Fruit fly (Drosophila melanogaster) whole organism, wandering third instar larva: Measurements from ENCODE around the gene Spn88Eb.

Experiments
- Abd-B ChIP-seq: fragments of >200 bp; optimal IDR thresholded peaks from 2 replicates; lab custom pipeline; 2017; ENCODE audit warnings: missing biosample characterization, missing genetic modification characterization
- CG32264 ChIP-seq: fragments of 200-800 bp; sonication (Bioruptor generic); optimal IDR thresholded peaks from 2 replicates; lab custom pipeline; 2016; ENCODE audit warnings: missing biosample characterization, missing genetic modification characterization
- CG9705 ChIP-seq: fragments of 200-800 bp; sonication (Bioruptor generic); optimal IDR thresholded peaks from 2 replicates; lab custom pipeline; 2018; ENCODE audit warnings: missing biosample characterization, mild to moderate bottlenecking, missing genetic modification characterization
- CrebA ChIP-seq: fragments of 200-800 bp; sonication (Bioruptor generic); optimal IDR thresholded peaks from 2 replicates; lab custom pipeline; 2016; ENCODE audit warnings: missing biosample characterization, mild to moderate bottlenecking, missing genetic modification characterization, borderline replicate concordance
- Dfd ChIP-seq: fragments of >200 bp; optimal IDR thresholded peaks from 2 replicates; lab custom pipeline; 2017; ENCODE audit warnings: missing biosample characterization, missing genetic modification characterization
- Dif ChIP-seq: fragments of 200-275, 200-300 bp; sonication (Bioruptor generic); optimal IDR thresholded peaks from 2 replicates; lab custom pipeline; 2018; ENCODE audit warnings: missing biosample characterization, missing genetic modification characterization; ENCODE audit not compliant: partially characterized antibody
- GATAd ChIP-seq: sonication (Bioruptor generic); optimal IDR thresholded peaks from 2 replicates; lab custom pipeline; 2016; ENCODE audit warnings: missing biosample characterization, missing genetic modification characterization
- HLH106 ChIP-seq: fragments of 200-800 bp; optimal IDR thresholded peaks from 3 replicates; lab custom pipeline; 2019; ENCODE audit warnings: missing biosample characterization, mild to moderate bottlenecking, missing genetic modification characterization, moderate library complexity
- Hnf4 ChIP-seq: fragments of 200-800 bp; sonication (Bioruptor generic); optimal IDR thresholded peaks from 2 replicates; lab custom pipeline; 2016; ENCODE audit warnings: missing biosample characterization, mild to moderate bottlenecking, missing genetic modification characterization
- Hr78 ChIP-seq: fragments of >200 bp; optimal IDR thresholded peaks from 2 replicates; lab custom pipeline; 2017; ENCODE audit warnings: missing biosample characterization, missing genetic modification characterization
- Hr83 ChIP-seq: fragments of 200-300 bp; sonication (Bioruptor generic); optimal IDR thresholded peaks from 2 replicates; lab custom pipeline; 2016; ENCODE audit warnings: missing biosample characterization, mild to moderate bottlenecking, missing genetic modification characterization, moderate library complexity; ENCODE audit not compliant: poor library complexity, severe bottlenecking
- Jra ChIP-seq: sonication (Bioruptor generic); optimal IDR thresholded peaks from 2 replicates; lab custom pipeline; 2016; ENCODE audit warnings: missing biosample characterization, missing genetic modification characterization
- Mio ChIP-seq: sonication (Bioruptor generic); optimal IDR thresholded peaks from 2 replicates; lab custom pipeline; 2016; ENCODE audit warnings: missing biosample characterization, missing genetic modification characterization
- Myc ChIP-seq: fragments of >200 bp; optimal IDR thresholded peaks from 2 replicates; lab custom pipeline; 2017
- N ChIP-seq: fragments of >200 bp; optimal IDR thresholded peaks from 2 replicates; lab custom pipeline; 2018; ENCODE audit warnings: missing biosample characterization, missing external identifiers, missing genetic modification characterization
- OdsH ChIP-seq: fragments of 200-800 bp; sonication (Bioruptor generic); optimal IDR thresholded peaks from 2 replicates; lab custom pipeline; 2016; ENCODE audit warnings: missing biosample characterization, mild to moderate bottlenecking, missing genetic modification characterization
- Rel ChIP-seq, 2 experiments: fragments of 200-800 bp; sonication (Bioruptor generic) in 1 of 2; optimal IDR thresholded peaks; 2 replicates in 1 of 2; 3 replicates in 1 of 2; lab custom pipeline; 2016 to 2019; ENCODE audit warnings: mild to moderate bottlenecking in 2 of 2, missing biosample characterization in 2 of 2, missing genetic modification characterization in 2 of 2, moderate library complexity in 1 of 2
- Sp1 ChIP-seq: fragments of 200-800 bp; sonication (Bioruptor generic); optimal IDR thresholded peaks from 3 replicates; lab custom pipeline; 2019; ENCODE audit warnings: missing biosample characterization, mild to moderate bottlenecking, missing genetic modification characterization, moderate library complexity
- Vsx2 ChIP-seq: fragments of 200-300, 225-300 bp; sonication (Bioruptor generic); optimal IDR thresholded peaks from 2 replicates; lab custom pipeline; 2018; ENCODE audit warnings: missing biosample characterization, missing genetic modification characterization; ENCODE audit not compliant: partially characterized antibody
- br ChIP-seq: fragments of 200-800 bp; sonication (Bioruptor generic); optimal IDR thresholded peaks from 2 replicates; lab custom pipeline; 2016; ENCODE audit warnings: missing biosample characterization, missing genetic modification characterization
- brk ChIP-seq: fragments of 200-800 bp; sonication (Bioruptor generic); optimal IDR thresholded peaks from 2 replicates; lab custom pipeline; 2016; ENCODE audit warnings: missing biosample characterization, mild to moderate bottlenecking, missing genetic modification characterization
- dl ChIP-seq, 2 experiments: fragments of 175-275, 200-275 bp in 1 of 2; fragments of 200-275 bp in 1 of 2; sonication (Bioruptor generic); optimal IDR thresholded peaks; lab custom pipeline; 2018; ENCODE audit warnings: mild to moderate bottlenecking in 2 of 2, missing biosample characterization in 2 of 2, missing genetic modification characterization in 2 of 2, moderate library complexity in 2 of 2; ENCODE audit not compliant: partially characterized antibody in 2 of 2, insufficient read depth in 1 of 2
- dmrt93B ChIP-seq: fragments of 200-800 bp; sonication (Bioruptor generic); optimal IDR thresholded peaks from 2 replicates; lab custom pipeline; 2018; ENCODE audit warnings: missing biosample characterization, mild to moderate bottlenecking, missing genetic modification characterization
- dsf ChIP-seq: sonication (Bioruptor generic); optimal IDR thresholded peaks from 2 replicates; lab custom pipeline; 2016; ENCODE audit warnings: missing biosample characterization, missing genetic modification characterization, borderline replicate concordance
- ey ChIP-seq: fragments of 200-800 bp; sonication (Bioruptor generic); optimal IDR thresholded peaks from 2 replicates; lab custom pipeline; 2016; ENCODE audit warnings: missing biosample characterization, missing genetic modification characterization
- fru ChIP-seq: fragments of 200-800 bp; sonication (Bioruptor generic); optimal IDR thresholded peaks from 3 replicates; lab custom pipeline; 2016; ENCODE audit warnings: missing biosample characterization, mild to moderate bottlenecking, missing genetic modification characterization
- h ChIP-seq: fragments of 200-800 bp; sonication (Bioruptor generic); optimal IDR thresholded peaks from 3 replicates; lab custom pipeline; 2016; ENCODE audit warnings: missing biosample characterization, mild to moderate bottlenecking, missing genetic modification characterization
- jim ChIP-seq: fragments of 175-275, 200-325 bp; sonication (Bioruptor generic); optimal IDR thresholded peaks from 2 replicates; lab custom pipeline; 2016; ENCODE audit warnings: missing biosample characterization, mild to moderate bottlenecking, missing genetic modification characterization
- lola ChIP-seq: fragments of >200 bp; optimal IDR thresholded peaks from 2 replicates; lab custom pipeline; 2017; ENCODE audit warnings: missing biosample characterization, missing genetic modification characterization
- pan ChIP-seq: fragments of >200 bp; optimal IDR thresholded peaks from 2 replicates; lab custom pipeline; 2017
- psq ChIP-seq: fragments of 200-800 bp; sonication (Bioruptor generic); optimal IDR thresholded peaks from 3 replicates; lab custom pipeline; 2017; ENCODE audit warnings: missing biosample characterization, mild to moderate bottlenecking, missing genetic modification characterization, moderate library complexity
- rgr ChIP-seq: fragments of 200-800 bp; sonication (Bioruptor generic); optimal IDR thresholded peaks from 3 replicates; lab custom pipeline; 2016; ENCODE audit warnings: missing biosample characterization, mild to moderate bottlenecking, missing genetic modification characterization
- sage ChIP-seq: fragments of 200-800 bp; sonication (Bioruptor generic); optimal IDR thresholded peaks from 2 replicates; lab custom pipeline; 2016; ENCODE audit warnings: missing biosample characterization, mild to moderate bottlenecking, missing genetic modification characterization
- sv ChIP-seq: fragments of 200-800 bp; sonication (Bioruptor generic); optimal IDR thresholded peaks from 3 replicates; lab custom pipeline; 2016; ENCODE audit warnings: missing biosample characterization, missing genetic modification characterization
- tai ChIP-seq: sonication (Bioruptor generic); optimal IDR thresholded peaks from 2 replicates; lab custom pipeline; 2016; ENCODE audit warnings: missing biosample characterization, missing genetic modification characterization
- usp ChIP-seq: fragments of >200 bp; optimal IDR thresholded peaks from 2 replicates; lab custom pipeline; 2017; ENCODE audit warnings: missing biosample characterization, missing genetic modification characterization
- woc ChIP-seq: sonication (Bioruptor generic); optimal IDR thresholded peaks from 2 replicates; lab custom pipeline; 2016; ENCODE audit warnings: missing biosample characterization, mild to moderate bottlenecking, missing genetic modification characterization

Spn88Eb gene

DNA sequence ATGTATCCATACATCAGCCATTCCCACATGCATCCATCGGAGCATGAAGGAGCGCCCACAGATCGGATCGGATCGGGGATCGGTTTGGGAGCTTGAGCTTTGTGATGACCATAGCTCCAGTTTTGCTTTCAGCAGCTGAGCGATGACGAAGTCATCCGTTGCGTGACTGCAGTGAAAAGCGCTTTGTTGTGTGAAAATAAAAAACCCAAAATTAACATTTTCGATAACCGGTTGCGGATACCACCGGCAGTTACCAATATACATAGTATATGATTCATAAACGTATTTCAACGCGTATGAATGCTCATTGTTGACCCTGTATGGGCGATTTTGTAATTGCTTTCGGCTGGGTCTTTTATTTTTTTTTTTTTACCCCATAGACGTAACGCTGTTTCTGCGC is 3.3 kb downstream of the Spn88Eb start:
- TF ChIP-seq dmrt93B (GFP tag; lab: Kevin White, UChicago), result no peak
- TF ChIP-seq woc (GFP tag; lab: Kevin White, UChicago), result no peak
- TF ChIP-seq jim, result no peak
- TF ChIP-seq h (GFP tag; lab: Kevin White, UChicago), result no peak
- TF ChIP-seq psq (GFP tag; lab: Kevin White, UChicago), result no peak
- TF ChIP-seq rgr, result no peak
- TF ChIP-seq Rel (GFP tag; optimal IDR thresholded peaks at IDR 0.05; lab: Kevin White, UChicago), result no peak
- TF ChIP-seq Rel (tag; optimal IDR thresholded peaks at IDR 0.05; lab: Kevin White, UChicago), result no peak
- no peak for TF ChIP-seq CrebA
- TF ChIP-seq usp (GFP tag; lab: Kevin White, UChicago), result no peak
- TF ChIP-seq sage (GFP tag; lab: Kevin White, UChicago), result no peak
- no peak for TF ChIP-seq N (GFP tag; lab: Kevin White, UChicago)

DNA sequence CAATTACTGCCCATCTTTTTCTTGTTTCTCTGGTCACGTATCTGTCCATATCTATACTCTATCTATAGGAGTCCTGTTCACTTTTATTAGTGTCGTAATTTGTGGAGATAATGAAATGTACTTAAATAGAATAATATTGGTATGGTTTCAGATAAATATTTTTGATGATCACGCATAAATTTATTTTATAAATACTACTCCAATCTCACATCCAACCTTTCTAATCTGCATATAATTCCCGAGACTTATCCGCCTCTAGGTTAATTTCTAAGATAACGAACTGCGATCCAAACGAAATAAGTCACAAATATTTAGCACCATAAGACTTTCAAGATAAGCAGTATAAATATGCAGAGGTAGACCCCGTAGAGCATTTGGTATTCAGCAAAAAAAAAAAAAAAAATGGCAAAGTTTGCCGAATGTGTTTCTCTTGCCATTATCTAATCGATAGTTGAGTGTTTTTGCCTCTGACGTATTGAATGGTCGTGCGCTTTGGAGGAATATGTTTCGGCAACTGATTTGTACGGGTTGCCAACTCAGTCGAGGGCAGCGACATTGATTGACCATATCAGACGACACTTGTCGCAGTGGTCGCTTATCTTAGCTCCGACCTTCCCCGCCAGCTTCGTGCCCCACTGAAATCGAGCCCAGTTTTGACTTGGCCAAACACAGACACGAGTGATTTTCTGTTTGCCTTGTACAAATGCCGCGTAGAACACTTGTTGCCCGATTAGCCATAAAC is 10.3 kb downstream of the Spn88Eb start:
- TF ChIP-seq br (GFP tag; lab: Kevin White, UChicago) (peak; percentile 15), brk (GFP tag; lab: Kevin White, UChicago) (peak; percentile 35), h (GFP tag; lab: Kevin White, UChicago) (peak; percentile 76), Rel (GFP tag; optimal IDR thresholded peaks at IDR 0.05; lab: Kevin White, UChicago) (no peak), Rel (tag; optimal IDR thresholded peaks at IDR 0.05; lab: Kevin White, UChicago) (peak; percentile 12), Hr78 (GFP tag; lab: Kevin White, UChicago) (no peak)

DNA sequence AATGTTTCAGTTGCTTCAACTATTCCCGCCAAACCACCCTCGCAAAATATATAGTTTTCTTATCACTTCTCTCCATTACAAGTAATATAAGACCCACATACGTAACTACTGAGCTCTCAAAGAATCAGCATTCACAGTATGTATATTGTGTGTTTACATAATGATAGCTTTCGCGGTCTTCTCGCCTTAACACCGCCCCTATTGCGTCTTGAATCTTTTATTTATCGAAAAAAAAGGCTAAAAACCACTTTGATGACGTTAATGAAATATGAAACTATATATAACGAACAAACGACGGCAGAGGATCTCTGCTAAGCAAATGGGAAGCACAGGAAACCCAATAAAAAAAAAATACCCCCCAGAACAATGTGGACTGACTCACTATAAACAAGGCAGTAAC is 11.2 kb downstream of the Spn88Eb start:
- TF ChIP-seq Rel (GFP tag; optimal IDR thresholded peaks at IDR 0.05; lab: Kevin White, UChicago) (no peak), Rel (tag; optimal IDR thresholded peaks at IDR 0.05; lab: Kevin White, UChicago) (peak; percentile 73), Hr83 (GFP tag; lab: Kevin White, UChicago) (peak; percentile 9), OdsH (no peak)
- TF ChIP-seq, all 38 proteins: peak for 2

DNA sequence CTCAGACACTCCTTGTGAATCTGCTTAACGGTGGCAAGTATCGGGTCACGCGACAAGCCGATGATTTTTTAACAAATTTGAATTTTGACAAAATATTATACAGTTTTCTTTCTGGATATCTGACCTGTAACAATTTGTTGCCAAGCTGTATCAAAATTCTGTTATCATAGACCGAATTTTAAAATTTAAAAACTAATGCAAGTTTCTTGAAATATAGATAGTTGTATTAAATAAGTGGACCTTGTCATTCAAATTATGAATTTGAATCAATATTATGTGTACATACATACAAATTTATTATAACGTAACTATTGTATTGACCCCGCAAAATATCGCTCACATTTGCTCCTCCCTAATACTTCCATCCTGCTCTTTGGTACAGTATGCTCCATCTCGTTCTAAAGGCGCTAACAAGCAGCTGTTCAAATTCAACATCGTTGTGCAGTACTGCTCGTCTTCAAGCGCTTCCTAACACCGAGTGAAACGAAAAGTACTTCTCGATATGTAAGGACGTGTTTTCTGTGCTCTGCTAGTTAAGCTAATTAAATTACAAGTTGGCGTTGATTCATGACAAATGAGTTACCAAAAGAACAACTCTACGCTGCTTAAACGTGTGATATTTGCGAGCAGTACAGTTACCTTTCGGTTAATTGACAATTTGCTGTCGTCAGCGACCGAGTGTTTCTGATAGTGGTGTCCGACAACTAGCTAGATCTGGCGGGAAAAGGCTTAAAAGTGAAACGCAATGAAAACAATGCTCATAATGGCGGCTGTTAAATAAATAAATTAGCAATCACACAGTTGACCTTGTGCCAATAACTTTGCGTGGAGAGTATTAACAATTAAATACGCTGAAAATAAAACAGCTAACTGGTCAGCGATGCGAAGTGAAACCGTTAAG is 12.2 kb downstream of the Spn88Eb start, which contains the start of the genes Kpc1 and CG42542:
Gene Kpc1 (minus strand): TSS at position 77 of the 901 bp plus-strand sequence.
Gene CG42542 (plus strand): TSS at position 465 of the 901 bp plus-strand sequence.
- TF ChIP-seq Hnf4, result peak; percentile 92
- peak; percentile 82 for TF ChIP-seq ey (GFP tag; lab: Kevin White, UChicago)
- peak; percentile 70 for TF ChIP-seq CG32264 (GFP tag; lab: Kevin White, UChicago)
- TF ChIP-seq Jra, result peak; percentile 94
- no peak for TF ChIP-seq usp (GFP tag; lab: Kevin White, UChicago)
- peak; percentile 52 for TF ChIP-seq jim
- peak; percentile 92 for TF ChIP-seq Vsx2 (GFP tag; lab: Kevin White, UChicago)
- TF ChIP-seq dl (GFP tag; optimal IDR thresholded peaks at IDR 0.05; lab: Kevin White, UChicago; ENCODE audit: insufficient read depth in 1 of 2, partially characterized antibody in 2 of 2), result peak in 1 of 2 experiments; percentile 6
- TF ChIP-seq Dfd, result no peak
- peak; percentile 87 for TF ChIP-seq sv (GFP tag; lab: Kevin White, UChicago)
- peak; percentile 89 for TF ChIP-seq Myc (lab: Kevin White, UChicago)
- no peak for TF ChIP-seq pan (lab: Kevin White, UChicago)
- TF ChIP-seq rgr, result peak; percentile 83
- TF ChIP-seq br (GFP tag; lab: Kevin White, UChicago), result peak; percentile 74
- peak; percentile 49 for TF ChIP-seq CG9705
- TF ChIP-seq Abd-B (GFP tag; lab: Kevin White, UChicago), result no peak
- no peak for TF ChIP-seq Mio (GFP tag; lab: Kevin White, UChicago)
- peak; percentile 60 for TF ChIP-seq HLH106 (tag; lab: Kevin White, UChicago)
- TF ChIP-seq tai (GFP tag; lab: Kevin White, UChicago), result no peak
- no peak for TF ChIP-seq brk (GFP tag; lab: Kevin White, UChicago)
- TF ChIP-seq Hr83 (GFP tag; lab: Kevin White, UChicago), result peak; percentile 93
- peak; percentile 64 for TF ChIP-seq CrebA
- peak; percentile 52 for TF ChIP-seq dmrt93B (GFP tag; lab: Kevin White, UChicago)
- TF ChIP-seq psq (GFP tag; lab: Kevin White, UChicago), result peak; percentile 69
- TF ChIP-seq sage (GFP tag; lab: Kevin White, UChicago), result peak; percentile 56
- peak; percentile 64 for TF ChIP-seq Sp1 (GFP tag; lab: Kevin White, UChicago)
- peak; percentile 72 for TF ChIP-seq dsf (GFP tag; lab: Kevin White, UChicago)
- peak; percentile 83 for TF ChIP-seq h (GFP tag; lab: Kevin White, UChicago)
- peak; percentile 77 for TF ChIP-seq fru (GFP tag; lab: Kevin White, UChicago)
- TF ChIP-seq woc (GFP tag; lab: Kevin White, UChicago), result peak; percentile 95
- TF ChIP-seq lola (GFP tag; lab: Kevin White, UChicago), result no peak
- no peak for TF ChIP-seq Hr78 (GFP tag; lab: Kevin White, UChicago)
- peak; percentile 19 for TF ChIP-seq Dif (GFP tag; lab: Kevin White, UChicago)
- no peak for TF ChIP-seq N (GFP tag; lab: Kevin White, UChicago)
- TF ChIP-seq GATAd (GFP tag; lab: Kevin White, UChicago), result peak; percentile 74
- TF ChIP-seq Rel (GFP tag; optimal IDR thresholded peaks at IDR 0.05; lab: Kevin White, UChicago), result no peak
- TF ChIP-seq Rel (tag; optimal IDR thresholded peaks at IDR 0.05; lab: Kevin White, UChicago), result peak; percentile 60
